Worm (Caenorhabditis elegans) whole organism, L1 larva: ENCODE measurements around the gene algn-14.

Experiments
- Y116A8C.19 ChIP-seq: sonication (generic microtip); optimal IDR thresholded peaks from 2 replicates; lab custom pipeline; 2016; ENCODE audit warnings: missing compliant biosample characterization, missing genetic modification characterization, borderline replicate concordance
- alr-1 ChIP-seq: fragments of 200-800 bp; sonication (Bioruptor generic); optimal IDR thresholded peaks from 2 replicates; lab custom pipeline; 2018; ENCODE audit warnings: borderline replicate concordance, mild to moderate bottlenecking, missing genetic modification characterization, missing compliant biosample characterization
- egl-13 ChIP-seq: sonication (generic microtip); optimal IDR thresholded peaks from 2 replicates; lab custom pipeline; 2016; ENCODE audit warnings: missing genotype, missing genetic modification reagents, missing genetic modification characterization, missing compliant biosample characterization
- elt-2 ChIP-seq: sonication (generic microtip); optimal IDR thresholded peaks from 2 replicates; lab custom pipeline; 2016; ENCODE audit warnings: missing genetic modification characterization, mild to moderate bottlenecking, inconsistent platforms, missing compliant biosample characterization, missing genetic modification reagents
- elt-3 ChIP-seq, 6 experiments: fragments of 150-350 bp in 1 of 6; sonication (generic microtip); optimal IDR thresholded peaks; 2 replicates each; lab custom pipeline; 2017 to 2018; ENCODE audit warnings: missing biosample characterization in 6 of 6, missing genetic modification characterization in 6 of 6, inconsistent platforms in 1 of 6
- nhr-11 ChIP-seq: fragments of 150-350 bp; optimal IDR thresholded peaks from 2 replicates; lab custom pipeline; 2014; ENCODE audit warnings: missing biosample characterization, missing genetic modification characterization
- snpc-4 ChIP-seq: fragments of 150-350 bp; optimal IDR thresholded peaks from 2 replicates; lab custom pipeline; 2014; ENCODE audit warnings: missing biosample characterization, missing genetic modification characterization
- snu-23 ChIP-seq: sonication (generic microtip); optimal IDR thresholded peaks from 2 replicates; lab custom pipeline; 2016; ENCODE audit warnings: missing genetic modification characterization, missing compliant biosample characterization
- sox-4 ChIP-seq: sonication (generic microtip); optimal IDR thresholded peaks from 2 replicates; lab custom pipeline; 2016; ENCODE audit warnings: missing genetic modification characterization, missing compliant biosample characterization
- ztf-4 ChIP-seq: fragments of 150-350 bp; optimal IDR thresholded peaks from 2 replicates; lab custom pipeline; 2014; ENCODE audit warnings: missing biosample characterization, missing genetic modification characterization

ce11 chrIV:3755355-3755754 lies 47.9 kb downstream of the algn-14 start, which contains the start of gene Y37E11AR.7:
- no peak for TF ChIP-seq alr-1 (tag; lab: Kevin White, UChicago)
- TF ChIP-seq nhr-11 (tag; lab: Kevin White, UChicago): no peak
- TF ChIP-seq egl-13 (tag; lab: Kevin White, UChicago): no peak
- TF ChIP-seq ztf-4 (tag; lab: Kevin White, UChicago): no peak
- no peak for TF ChIP-seq Y116A8C.19
- TF ChIP-seq elt-3 (tag; optimal IDR thresholded peaks at IDR 0.05; lab: Kevin White, UChicago): no peak
- no peak for TF ChIP-seq snu-23 (GFP tag; lab: Kevin White, UChicago)
- no peak for TF ChIP-seq sox-4 (tag; lab: Kevin White, UChicago)
- TF ChIP-seq elt-2: no peak
- no peak for TF ChIP-seq snpc-4 (tag; lab: Kevin White, UChicago)
